Fruit fly (Drosophila melanogaster): Measurements from ENCODE around the gene Nup160.

DNA sequence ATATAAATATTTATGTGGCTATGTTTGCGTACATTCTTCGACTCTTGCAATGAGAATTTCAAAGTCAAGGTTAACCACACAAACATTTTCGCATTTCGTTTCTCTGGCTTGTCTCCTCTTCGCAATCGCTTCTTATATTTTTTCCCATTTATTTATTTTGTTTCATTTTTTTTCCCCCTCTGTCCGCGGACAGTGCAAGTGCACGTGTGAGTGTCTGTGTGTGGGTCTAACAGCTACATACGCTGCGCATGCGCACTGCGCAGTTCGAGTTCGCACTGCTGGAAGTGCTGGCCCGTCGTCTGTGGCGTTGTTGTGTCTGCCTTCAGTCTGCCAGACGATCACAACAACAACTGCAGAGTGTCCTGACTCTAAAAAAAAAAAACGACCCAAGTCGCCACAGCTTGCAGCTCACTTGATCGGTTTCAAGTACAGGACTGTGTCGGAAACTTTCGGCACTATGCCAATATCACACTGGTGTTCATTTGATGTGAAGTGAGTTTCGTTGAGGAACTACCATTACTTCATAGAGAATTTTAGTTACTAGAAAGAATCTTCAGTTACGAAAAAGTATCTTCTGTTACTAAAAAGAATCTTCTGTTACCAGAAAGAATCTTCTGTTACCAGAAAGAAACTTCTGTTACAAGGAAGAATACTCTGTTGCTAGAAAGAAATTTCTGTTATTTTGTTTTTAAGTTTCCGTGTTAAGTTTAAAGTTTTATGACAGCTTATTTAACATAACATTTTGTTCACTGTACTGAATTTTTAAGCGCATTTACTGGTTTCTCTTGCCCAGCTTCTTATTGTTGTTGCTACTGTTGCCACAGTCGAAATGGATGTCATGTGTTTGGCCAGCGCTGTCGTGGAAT is 52.0 kb downstream of the Nup160 start:
- no peak for TF ChIP-seq CG32264 (GFP tag; optimal IDR thresholded peaks at IDR 0.05)
- TF ChIP-seq psq (GFP tag; optimal IDR thresholded peaks at IDR 0.05), result peak; percentile 73
- TF ChIP-seq CrebA (GFP tag; optimal IDR thresholded peaks at IDR 0.05; ENCODE audit: borderline replicate concordance), result no peak
- no peak for TF ChIP-seq Myc (optimal IDR thresholded peaks at IDR 0.05)
- no peak for TF ChIP-seq Rel (GFP tag; optimal IDR thresholded peaks at IDR 0.05)
- TF ChIP-seq Rel (tag; optimal IDR thresholded peaks at IDR 0.05), result no peak
- no peak for TF ChIP-seq usp (GFP tag; optimal IDR thresholded peaks at IDR 0.05)
- TF ChIP-seq dsf (GFP tag; optimal IDR thresholded peaks at IDR 0.05; ENCODE audit: borderline replicate concordance), result no peak
- peak in 1 of 2 experiments; percentile 31 for TF ChIP-seq dl (GFP tag; optimal IDR thresholded peaks at IDR 0.05; ENCODE audit: insufficient read depth in 1 of 2, partially characterized antibody in 2 of 2)
- TF ChIP-seq Mio (GFP tag; optimal IDR thresholded peaks at IDR 0.05), result no peak
- no peak for TF ChIP-seq CG9705 (GFP tag; optimal IDR thresholded peaks at IDR 0.05)
- TF ChIP-seq Hr83 (GFP tag; optimal IDR thresholded peaks at IDR 0.05; ENCODE audit: poor library complexity, severe bottlenecking), result no peak
